Worm (Caenorhabditis elegans) whole organism, mixed stage, embryonic: ENCODE results near the gene dyci-1.
A peak's percentile ranks its signal among the peaks of the same experiment; 100 is the strongest.
"Not testable (repeated sequence)": the region's sequence is repeated elsewhere in the genome, so short reads cannot be mapped to it uniquely, and the experiment has no call there.

Experiments
- ceh-39 ChIP-seq: fragments of 150-350 bp; optimal IDR thresholded peaks from 2 replicates; lab custom pipeline; 2014; ENCODE audit warnings: missing biosample characterization, missing genetic modification characterization
- ceh-43 ChIP-seq: fragments of 200-800 bp; sonication (Bioruptor generic); optimal IDR thresholded peaks from 2 replicates; lab custom pipeline; 2018; ENCODE audit warnings: mild to moderate bottlenecking, missing genetic modification characterization, moderate library complexity, missing compliant biosample characterization
- ceh-83 ChIP-seq: fragments of 200-800 bp; sonication (Bioruptor generic); optimal IDR thresholded peaks from 2 replicates; lab custom pipeline; 2018; ENCODE audit warnings: mild to moderate bottlenecking, missing genetic modification characterization, missing compliant biosample characterization
- ces-1 ChIP-seq: fragments of 150-350 bp; optimal IDR thresholded peaks from 2 replicates; lab custom pipeline; 2014; ENCODE audit warnings: missing biosample characterization, missing genetic modification reagents, missing genetic modification characterization
- cnd-1 ChIP-seq: fragments of 200-800 bp; sonication (Bioruptor generic); optimal IDR thresholded peaks from 2 replicates; lab custom pipeline; 2018; ENCODE audit warnings: mild to moderate bottlenecking, missing genetic modification characterization, missing compliant biosample characterization
- drap-1 ChIP-seq: fragments of 200-800 bp; sonication (Bioruptor generic); optimal IDR thresholded peaks from 3 replicates; lab custom pipeline; 2018; ENCODE audit warnings: mild to moderate bottlenecking, missing genetic modification characterization, missing compliant biosample characterization
- elt-1 ChIP-seq: sonication (generic microtip); optimal IDR thresholded peaks from 2 replicates; lab custom pipeline; 2017; ENCODE audit warnings: missing genetic modification characterization, mild to moderate bottlenecking, missing compliant biosample characterization, antibody characterized with exemption, moderate library complexity, borderline replicate concordance; ENCODE audit not compliant: insufficient read depth
- elt-3 ChIP-seq: fragments of 150-350 bp; optimal IDR thresholded peaks from 2 replicates; lab custom pipeline; 2014; ENCODE audit warnings: missing biosample characterization, missing genetic modification characterization
- flh-1 ChIP-seq: fragments of 200-800 bp; sonication (Bioruptor generic); optimal IDR thresholded peaks from 2 replicates; lab custom pipeline; 2018; ENCODE audit warnings: mild to moderate bottlenecking, missing genetic modification characterization, moderate library complexity, missing compliant biosample characterization
- ham-2 ChIP-seq: fragments of 200-800 bp; sonication (Bioruptor generic); optimal IDR thresholded peaks from 2 replicates; lab custom pipeline; 2018; ENCODE audit warnings: mild to moderate bottlenecking, missing genetic modification characterization, missing compliant biosample characterization
- hlh-1 ChIP-seq: fragments of 150-350 bp; optimal IDR thresholded peaks from 2 replicates; lab custom pipeline; 2014; ENCODE audit warnings: missing biosample characterization, missing genetic modification reagents, missing genetic modification characterization
- lin-32 ChIP-seq: fragments of 200-800 bp; sonication (Bioruptor generic); optimal IDR thresholded peaks from 2 replicates; lab custom pipeline; 2018; ENCODE audit warnings: mild to moderate bottlenecking, missing genetic modification characterization, missing compliant biosample characterization
- lsy-2 ChIP-seq: fragments of 150-350 bp; optimal IDR thresholded peaks from 2 replicates; lab custom pipeline; 2014; ENCODE audit warnings: missing biosample characterization, missing genetic modification characterization
- mab-5 ChIP-seq: fragments of 150-350 bp; optimal IDR thresholded peaks from 2 replicates; lab custom pipeline; 2014; ENCODE audit warnings: missing biosample characterization, missing genetic modification characterization
- mep-1 ChIP-seq: fragments of 150-350 bp; optimal IDR thresholded peaks from 2 replicates; lab custom pipeline; 2017; ENCODE audit warnings: missing biosample characterization, missing genetic modification reagents, missing genetic modification characterization, inconsistent platforms
- mls-2 ChIP-seq: sonication (generic microtip); optimal IDR thresholded peaks from 2 replicates; lab custom pipeline; 2016; ENCODE audit warnings: mild to moderate bottlenecking, missing genetic modification characterization, moderate library complexity, missing compliant biosample characterization
- nhr-12 ChIP-seq: fragments of 150-350 bp; optimal IDR thresholded peaks from 2 replicates; lab custom pipeline; 2014; ENCODE audit warnings: missing biosample characterization, missing genetic modification characterization
- nhr-2 ChIP-seq: fragments of 150-350 bp; optimal IDR thresholded peaks from 2 replicates; lab custom pipeline; 2014; ENCODE audit warnings: missing biosample characterization, missing genetic modification characterization
- nhr-237 ChIP-seq: fragments of 150-350 bp; optimal IDR thresholded peaks from 2 replicates; lab custom pipeline; 2014; ENCODE audit warnings: missing biosample characterization, missing genetic modification characterization
- nhr-28 ChIP-seq: fragments of 150-350 bp; optimal IDR thresholded peaks from 2 replicates; lab custom pipeline; 2014; ENCODE audit warnings: missing biosample characterization, missing genetic modification characterization
- nhr-76 ChIP-seq: sonication (generic microtip); optimal IDR thresholded peaks from 2 replicates; lab custom pipeline; 2017; ENCODE audit warnings: missing biosample characterization, missing genetic modification characterization
- pha-4 ChIP-seq: fragments of 150-350 bp; optimal IDR thresholded peaks from 2 replicates; lab custom pipeline; 2018; ENCODE audit warnings: missing biosample characterization, missing genetic modification reagents, missing genetic modification characterization
- sem-2 ChIP-seq: fragments of 200-800 bp; sonication (Bioruptor generic); optimal IDR thresholded peaks from 2 replicates; lab custom pipeline; 2018; ENCODE audit warnings: mild to moderate bottlenecking, missing genetic modification characterization, missing compliant biosample characterization
- sptf-1 ChIP-seq: sonication (generic microtip); optimal IDR thresholded peaks from 2 replicates; lab custom pipeline; 2017; ENCODE audit warnings: mild to moderate bottlenecking, missing genetic modification characterization, moderate library complexity, missing compliant biosample characterization
- tbx-8 ChIP-seq: fragments of 200-800 bp; sonication (Bioruptor generic); optimal IDR thresholded peaks from 2 replicates; lab custom pipeline; 2018; ENCODE audit warnings: mild to moderate bottlenecking, missing genetic modification characterization, moderate library complexity, missing compliant biosample characterization
- unc-120 ChIP-seq: sonication (generic microtip); optimal IDR thresholded peaks from 2 replicates; lab custom pipeline; 2017; ENCODE audit warnings: missing genetic modification characterization, missing compliant biosample characterization; ENCODE audit not compliant: poor library complexity, severe bottlenecking
- unc-39 ChIP-seq: fragments of 150-350 bp; optimal IDR thresholded peaks from 2 replicates; lab custom pipeline; 2014; ENCODE audit warnings: missing biosample characterization, missing genetic modification characterization
- unc-62 ChIP-seq: fragments of 150-350 bp; optimal IDR thresholded peaks from 2 replicates; lab custom pipeline; 2014; ENCODE audit warnings: missing biosample characterization, missing genetic modification reagents, missing genetic modification characterization
- ztf-11 ChIP-seq: fragments of 150-350 bp; optimal IDR thresholded peaks from 2 replicates; lab custom pipeline; 2014; ENCODE audit warnings: missing biosample characterization, missing genetic modification characterization

dyci-1 gene

ce11 chrIV:6785151-6785550 lies at the start of gene dyci-1:
Gene dyci-1 (minus strand): TSS chrIV:6785272.
- TF ChIP-seq pha-4 (tag; lab: Kevin White, UChicago) (peak; percentile 38), unc-120 (tag; lab: Kevin White, UChicago) (peak; percentile 77), unc-62 (GFP tag; lab: Kevin White, UChicago) (no peak), ham-2 (GFP tag; lab: Kevin White, UChicago) (peak; percentile 91), nhr-28 (tag; lab: Kevin White, UChicago) (no peak), hlh-1 (tag; lab: Kevin White, UChicago) (peak; percentile 41)

ce11 chrIV:6834705-6835104 lies 49.6 kb upstream of the dyci-1 start:
- TF ChIP-seq elt-1 (no peak), ham-2 (GFP tag; lab: Kevin White, UChicago) (no peak), nhr-237 (tag; lab: Kevin White, UChicago) (no peak), flh-1 (GFP tag; lab: Kevin White, UChicago) (no peak), mab-5 (tag; lab: Kevin White, UChicago) (no peak), unc-39 (tag; lab: Kevin White, UChicago) (no peak), nhr-76 (tag; lab: Kevin White, UChicago) (no peak), ceh-39 (no peak)

- TF ChIP-seq ces-1 (GFP tag; lab: Kevin White, UChicago) (no peak), elt-3 (tag; lab: Kevin White, UChicago) (no peak), elt-1 (peak; percentile 46), mls-2 (tag; lab: Kevin White, UChicago) (no peak), sem-2 (no peak)
These were observed 48.5 kb upstream of the dyci-1 start for ce11 chrIV:6833617-6834016.

DNA sequence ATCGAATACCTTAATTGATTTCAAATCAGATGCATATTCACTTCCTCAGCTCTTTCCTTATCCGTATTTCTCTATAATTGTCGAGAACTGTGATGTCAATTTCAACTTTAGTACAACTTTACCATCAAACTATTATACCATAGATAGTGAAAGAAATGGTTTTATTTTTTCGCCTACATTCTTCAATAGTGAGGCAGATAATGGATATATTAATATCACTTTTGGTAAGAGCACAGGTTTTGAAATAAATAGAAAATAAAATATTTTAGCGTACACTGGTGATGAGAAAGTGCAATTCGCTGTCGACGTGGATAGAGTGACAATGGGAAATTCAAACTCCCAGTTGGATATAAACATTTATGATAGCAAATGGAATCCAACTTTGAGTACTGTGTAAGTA lies 47.1 kb upstream of the dyci-1 start:
- no peak for TF ChIP-seq elt-3 (tag; lab: Kevin White, UChicago)
- no peak for TF ChIP-seq pha-4 (tag; lab: Kevin White, UChicago)
- no peak for TF ChIP-seq lin-32 (GFP tag; lab: Kevin White, UChicago)
- no peak for TF ChIP-seq flh-1 (GFP tag; lab: Kevin White, UChicago)
- no peak for TF ChIP-seq ceh-83
- no peak for TF ChIP-seq elt-1
- no peak for TF ChIP-seq unc-39 (tag; lab: Kevin White, UChicago)
- TF ChIP-seq nhr-12 (tag; lab: Kevin White, UChicago) = no peak

- TF ChIP-seq nhr-2 (tag; lab: Kevin White, UChicago) (no peak), ceh-83 (no peak), lin-32 (GFP tag; lab: Kevin White, UChicago) (no peak), nhr-76 (tag; lab: Kevin White, UChicago) (no peak), ztf-11 (tag; lab: Kevin White, UChicago) (no peak), nhr-237 (tag; lab: Kevin White, UChicago) (no peak), ceh-43 (GFP tag; lab: Kevin White, UChicago) (no peak), nhr-12 (tag; lab: Kevin White, UChicago) (no peak), cnd-1 (tag; lab: Kevin White, UChicago) (no peak), lsy-2 (tag; lab: Kevin White, UChicago) (no peak), mls-2 (tag; lab: Kevin White, UChicago) (no peak), tbx-8 (GFP tag; lab: Kevin White, UChicago) (no peak), flh-1 (GFP tag; lab: Kevin White, UChicago) (no peak), mep-1 (tag; lab: Kevin White, UChicago) (no peak), sem-2 (no peak), drap-1 (no peak), sptf-1 (tag; lab: Kevin White, UChicago) (no peak)
These were observed 44.8 kb upstream of the dyci-1 start, which contains the start of gene H20E11.1 for ce11 chrIV:6829902-6830301. Gene H20E11.1 (plus strand): TSS chrIV:6830145.

DNA sequence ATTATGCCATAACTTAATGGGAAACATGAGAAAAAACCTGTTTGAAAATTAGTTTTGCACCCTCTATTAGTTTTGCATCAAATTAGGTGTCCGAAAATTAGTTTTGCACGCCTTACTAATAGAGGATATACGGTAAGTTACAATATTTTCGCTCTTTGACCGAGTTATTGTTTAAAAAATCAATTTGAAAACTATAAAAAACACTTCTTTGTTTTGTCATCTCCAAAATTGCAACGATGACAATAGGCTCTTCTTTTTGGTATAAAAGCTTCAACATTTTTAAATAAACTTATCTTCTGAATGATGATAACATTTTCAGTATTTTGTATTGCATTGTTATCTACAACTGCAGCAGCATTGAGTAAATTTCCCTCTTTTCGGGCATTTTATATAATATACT lies 42.4 kb upstream of the dyci-1 start, which contains the start of gene H20E11.2:
TSS of gene H20E11.2 (plus strand) at position 301 of the 400 bp plus-strand sequence.
- not testable (repeated sequence) for TF ChIP-seq sptf-1 (tag; lab: Kevin White, UChicago); ham-2 (GFP tag; lab: Kevin White, UChicago); hlh-1 (tag; lab: Kevin White, UChicago)
- TF ChIP-seq, all 35 proteins: peak for 0; not testable (repeated sequence) for 35
